Worm (Caenorhabditis elegans) whole organism, L4 larva: Measurements from ENCODE around the gene W05H9.4.

Experiments used
- F10B5.3 ChIP-seq: sonication (generic microtip); optimal IDR thresholded peaks from 2 replicates; lab custom pipeline; 2016; ENCODE audit warnings: mild to moderate bottlenecking, missing genetic modification characterization, missing compliant biosample characterization
- R02D3.7 ChIP-seq: fragments of 150-350 bp; sonication (generic microtip); optimal IDR thresholded peaks from 3 replicates; lab custom pipeline; 2014; ENCODE audit warnings: missing biosample characterization, missing genetic modification characterization
- T20F7.1 ChIP-seq: fragments of 200-800 bp; sonication (Bioruptor generic); optimal IDR thresholded peaks from 2 replicates; lab custom pipeline; 2018; ENCODE audit warnings: mild to moderate bottlenecking, missing genetic modification characterization, missing compliant biosample characterization
- T26A8.4 ChIP-seq: fragments of 200-800 bp; sonication (Bioruptor generic); IDR thresholded peaks from 2 replicates; pipeline ENCODE4 v1.3.6; 2022; ENCODE audit warnings: missing genetic modification characterization, missing compliant biosample characterization
- Y5F2A.4 ChIP-seq: fragments of 200-800 bp; sonication (Bioruptor generic); optimal IDR thresholded peaks from 2 replicates; lab custom pipeline; 2018; ENCODE audit warnings: mild to moderate bottlenecking, missing genetic modification characterization, missing compliant biosample characterization
- aha-1 ChIP-seq: fragments of 150-350 bp; peaks from one replicate; lab custom pipeline; 2014; ENCODE audit warnings: missing biosample characterization, missing genetic modification characterization
- ceh-20 ChIP-seq: fragments of 200-800 bp; sonication (Bioruptor generic); IDR thresholded peaks from 2 replicates; pipeline ENCODE4 v1.3.6; 2022; ENCODE audit warnings: missing genetic modification reagents, missing genetic modification characterization, missing compliant biosample characterization
- ceh-44 ChIP-seq: fragments of 200-800 bp; sonication (Bioruptor generic); IDR thresholded peaks from 2 replicates; pipeline ENCODE4 v1.3.6; 2022; ENCODE audit warnings: missing genetic modification reagents, missing genetic modification characterization, missing compliant biosample characterization
- ceh-82 ChIP-seq: sonication (generic microtip); optimal IDR thresholded peaks from 2 replicates; lab custom pipeline; 2017; ENCODE audit warnings: missing biosample characterization, missing genetic modification characterization
- ces-1 ChIP-seq: fragments of 150-350 bp; sonication (generic microtip); optimal IDR thresholded peaks from 4 replicates; lab custom pipeline; 2014; ENCODE audit warnings: missing biosample characterization, missing genetic modification reagents, missing genetic modification characterization
- cey-2 ChIP-seq: sonication (generic microtip); optimal IDR thresholded peaks from 3 replicates; lab custom pipeline; 2017; ENCODE audit warnings: missing genetic modification characterization, mild to moderate bottlenecking, missing compliant biosample characterization, antibody characterized with exemption, borderline replicate concordance; ENCODE audit not compliant: insufficient read depth
- daf-16 ChIP-seq, 3 experiments: sonication (generic microtip); optimal IDR thresholded peaks; 2 replicates each; lab custom pipeline; 2016 to 2017; ENCODE audit warnings: missing genetic modification characterization in 3 of 3, missing genetic modification reagents in 3 of 3, mild to moderate bottlenecking in 2 of 3, missing compliant biosample characterization in 2 of 3, missing biosample characterization in 1 of 3, moderate library complexity in 1 of 3
- daf-19 ChIP-seq: fragments of 200-800 bp; sonication (Bioruptor generic); conservative IDR thresholded peaks from 2 replicates; pipeline ENCODE4 v1.3.6; 2022; ENCODE audit warnings: missing genetic modification characterization, missing compliant biosample characterization
- dmd-6 ChIP-seq: fragments of 200-800 bp; sonication (Bioruptor generic); IDR thresholded peaks from 2 replicates; pipeline ENCODE4 v1.3.6; 2022; ENCODE audit warnings: missing genetic modification reagents, missing genetic modification characterization, missing compliant biosample characterization
- dmd-9 ChIP-seq: fragments of 200-800 bp; sonication (Bioruptor generic); IDR thresholded peaks from 2 replicates; pipeline ENCODE4 v1.3.6; 2022; ENCODE audit warnings: missing genetic modification reagents, missing genetic modification characterization, missing compliant biosample characterization
- dve-1 ChIP-seq: sonication (generic microtip); optimal IDR thresholded peaks from 2 replicates; lab custom pipeline; 2017; ENCODE audit warnings: antibody characterized with exemption, mild to moderate bottlenecking, missing genetic modification characterization, missing compliant biosample characterization; ENCODE audit not compliant: insufficient read depth
- fos-1 ChIP-seq: fragments of 150-350 bp; optimal IDR thresholded peaks from 2 replicates; lab custom pipeline; 2014; ENCODE audit warnings: missing biosample characterization, missing genetic modification characterization
- gei-8 ChIP-seq: fragments of 200-800 bp; sonication (Bioruptor generic); optimal IDR thresholded peaks from 2 replicates; lab custom pipeline; 2018; ENCODE audit warnings: mild to moderate bottlenecking, missing genetic modification characterization, missing compliant biosample characterization
- hif-1 ChIP-seq, 2 experiments: sonication (generic microtip); optimal IDR thresholded peaks; 2 replicates each; lab custom pipeline; 2016 to 2017; ENCODE audit warnings: missing compliant biosample characterization in 2 of 2, missing genetic modification characterization in 2 of 2, missing genetic modification reagents in 2 of 2, missing genotype in 2 of 2, mild to moderate bottlenecking in 1 of 2
- hlh-11 ChIP-seq: fragments of 200-800 bp; sonication (Bioruptor generic); optimal IDR thresholded peaks from 2 replicates; lab custom pipeline; 2018; ENCODE audit warnings: mild to moderate bottlenecking, missing genetic modification characterization, missing compliant biosample characterization
- hlh-30 ChIP-seq: sonication (generic microtip); optimal IDR thresholded peaks from 2 replicates; lab custom pipeline; 2017; ENCODE audit warnings: antibody characterized with exemption, mild to moderate bottlenecking, missing genetic modification characterization, missing compliant biosample characterization; ENCODE audit not compliant: insufficient read depth
- lsy-2 ChIP-seq, 2 experiments: fragments of 150-350 bp in 1 of 2; sonication (generic microtip) in 1 of 2; optimal IDR thresholded peaks; 2 replicates each; lab custom pipeline; 2014 to 2017; ENCODE audit warnings: missing biosample characterization in 2 of 2, missing genetic modification characterization in 2 of 2
- mdl-1 ChIP-seq, 2 experiments: fragments of 150-350 bp in 1 of 2; sonication (generic microtip) in 1 of 2; optimal IDR thresholded peaks; 2 replicates each; lab custom pipeline; 2014 to 2017; ENCODE audit warnings: missing biosample characterization in 2 of 2, missing genetic modification characterization in 2 of 2
- mdt-29 ChIP-seq: fragments of 200-800 bp; sonication (Bioruptor generic); IDR thresholded peaks from 2 replicates; pipeline ENCODE4 v1.3.6; 2022; ENCODE audit warnings: missing genetic modification reagents, missing genetic modification characterization, missing compliant biosample characterization
- mep-1 ChIP-seq: fragments of 150-350 bp; sonication (generic microtip); optimal IDR thresholded peaks from 3 replicates; lab custom pipeline; 2014; ENCODE audit warnings: missing biosample characterization, missing genetic modification characterization
- mes-2 ChIP-seq: sonication (generic microtip); optimal IDR thresholded peaks from 2 replicates; lab custom pipeline; 2016; ENCODE audit warnings: missing genotype, mild to moderate bottlenecking, missing genetic modification characterization, missing compliant biosample characterization; ENCODE audit not compliant: poor library complexity, severe bottlenecking
- nhr-10 ChIP-seq: fragments of 150-350 bp; optimal IDR thresholded peaks from 2 replicates; lab custom pipeline; 2014; ENCODE audit warnings: missing biosample characterization, missing genetic modification characterization
- nhr-11 ChIP-seq: fragments of 150-350 bp; optimal IDR thresholded peaks from 2 replicates; lab custom pipeline; 2014; ENCODE audit warnings: missing biosample characterization, missing genetic modification characterization
- nhr-237 ChIP-seq: sonication (generic microtip); optimal IDR thresholded peaks from 2 replicates; lab custom pipeline; 2017; ENCODE audit warnings: missing biosample characterization, missing genetic modification characterization
- nhr-28 ChIP-seq: fragments of 150-350 bp; optimal IDR thresholded peaks from 2 replicates; lab custom pipeline; 2014; ENCODE audit warnings: missing biosample characterization, missing genetic modification characterization
- nhr-42 ChIP-seq: fragments of 200-800 bp; sonication (Bioruptor generic); IDR thresholded peaks from 2 replicates; pipeline ENCODE4 v1.3.6; 2022; ENCODE audit warnings: missing genetic modification characterization, missing compliant biosample characterization
- nhr-48 ChIP-seq: sonication (generic microtip); optimal IDR thresholded peaks from 2 replicates; lab custom pipeline; 2016; ENCODE audit warnings: mild to moderate bottlenecking, missing genetic modification characterization, missing compliant biosample characterization
- nhr-77 ChIP-seq: fragments of 150-350 bp; optimal IDR thresholded peaks from 2 replicates; lab custom pipeline; 2014; ENCODE audit warnings: missing biosample characterization, missing genetic modification characterization
- pha-4 ChIP-seq, 2 experiments: fragments of 150-350 bp in 1 of 2; fragments of 200-800 bp in 1 of 2; sonication (Bioruptor generic) in 1 of 2; IDR thresholded peaks in 1 of 2; optimal IDR thresholded peaks in 1 of 2; 2 replicates each; pipeline versions ENCODE4 v1.3.6 to Lab custom; 2014 to 2022; ENCODE audit warnings: missing genetic modification characterization in 2 of 2, missing genetic modification reagents in 2 of 2, missing biosample characterization in 1 of 2, missing compliant biosample characterization in 1 of 2
- php-3 ChIP-seq: fragments of 200-800 bp; sonication (Bioruptor generic); IDR thresholded peaks from 2 replicates; pipeline ENCODE4 v1.3.6; 2022; ENCODE audit warnings: missing genetic modification reagents, missing genetic modification characterization, missing compliant biosample characterization
- pqm-1 ChIP-seq: sonication (generic microtip); optimal IDR thresholded peaks from 2 replicates; lab custom pipeline; 2017; ENCODE audit warnings: missing biosample characterization, missing genetic modification characterization
- rbr-2 ChIP-seq: sonication (generic microtip); optimal IDR thresholded peaks from 2 replicates; lab custom pipeline; 2016; ENCODE audit warnings: missing genotype, missing genetic modification characterization, missing compliant biosample characterization
- sdz-12 ChIP-seq: fragments of 200-800 bp; sonication (Bioruptor generic); optimal IDR thresholded peaks from 2 replicates; lab custom pipeline; 2018; ENCODE audit warnings: mild to moderate bottlenecking, missing genetic modification characterization, missing compliant biosample characterization
- set-16 ChIP-seq: fragments of 200-800 bp; sonication (Bioruptor generic); IDR thresholded peaks from 2 replicates; pipeline ENCODE4 v1.3.6; 2022; ENCODE audit warnings: missing genetic modification reagents, missing genetic modification characterization, missing compliant biosample characterization
- skn-1 ChIP-seq: fragments of 150-350 bp; optimal IDR thresholded peaks from 2 replicates; lab custom pipeline; 2014; ENCODE audit warnings: missing biosample characterization, missing genetic modification characterization
- tra-1 ChIP-seq: fragments of 200-800 bp; sonication (Bioruptor generic); IDR thresholded peaks from 2 replicates; pipeline ENCODE4 v1.3.6; 2022; ENCODE audit warnings: missing genetic modification reagents, missing genetic modification characterization, missing compliant biosample characterization
- unc-130 ChIP-seq: sonication (generic microtip); optimal IDR thresholded peaks from 2 replicates; lab custom pipeline; 2016; ENCODE audit warnings: missing genetic modification reagents, missing genetic modification characterization, missing compliant biosample characterization
- unc-62 ChIP-seq, 3 experiments: fragments of 150-350 bp in 1 of 3; sonication (generic microtip); optimal IDR thresholded peaks in 2 of 3; peaks in 1 of 3; 1 replicate in 1 of 3; 2 replicates in 2 of 3; lab custom pipeline; 2014 to 2017; ENCODE audit warnings: missing biosample characterization in 3 of 3, missing genetic modification characterization in 3 of 3, missing genetic modification reagents in 3 of 3, missing genotype in 1 of 3
- ztf-7 ChIP-seq: fragments of 150-350 bp; optimal IDR thresholded peaks from 2 replicates; lab custom pipeline; 2014; ENCODE audit warnings: missing biosample characterization, missing genetic modification characterization

The W05H9.4 gene

DNA sequence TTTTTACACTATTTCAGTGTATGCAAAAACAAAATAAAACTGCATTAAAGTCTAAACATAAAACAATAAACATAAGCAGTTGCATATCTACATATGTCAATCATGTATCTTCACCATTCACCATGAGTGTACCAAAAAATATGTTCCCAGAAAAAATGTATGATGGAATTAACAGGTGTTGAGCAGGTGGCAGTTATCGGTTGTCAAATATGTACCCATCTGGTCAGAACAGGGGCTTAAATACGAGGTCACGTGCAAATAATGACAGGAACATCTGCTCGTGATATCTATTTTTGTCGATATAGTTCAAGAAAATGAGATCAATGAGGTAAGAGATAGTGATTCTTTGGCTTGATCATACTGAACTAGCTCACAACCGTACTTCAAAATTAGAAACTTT is 4.4 kb upstream of the W05H9.4 start (continued):
- TF ChIP-seq set-16 (GFP tag; lab: Robert Waterston, UW) (no peak), gei-8 (GFP tag; lab: Kevin White, UChicago) (no peak), cey-2 (no peak), nhr-28 (tag; lab: Kevin White, UChicago) (no peak), daf-16 (GFP tag; optimal IDR thresholded peaks at IDR 0.05; lab: Kevin White, UChicago) (peak in 1 of 2 experiments; percentile 3), daf-16 (tag; optimal IDR thresholded peaks at IDR 0.05; lab: Kevin White, UChicago) (no peak), nhr-11 (tag; lab: Kevin White, UChicago) (peak; percentile 14), mdl-1 (tag; optimal IDR thresholded peaks at IDR 0.05; lab: Kevin White, UChicago) (no peak), nhr-42 (GFP tag; lab: Robert Waterston, UW) (no peak)
- TF ChIP-seq, all 104 proteins: peak for 5

DNA sequence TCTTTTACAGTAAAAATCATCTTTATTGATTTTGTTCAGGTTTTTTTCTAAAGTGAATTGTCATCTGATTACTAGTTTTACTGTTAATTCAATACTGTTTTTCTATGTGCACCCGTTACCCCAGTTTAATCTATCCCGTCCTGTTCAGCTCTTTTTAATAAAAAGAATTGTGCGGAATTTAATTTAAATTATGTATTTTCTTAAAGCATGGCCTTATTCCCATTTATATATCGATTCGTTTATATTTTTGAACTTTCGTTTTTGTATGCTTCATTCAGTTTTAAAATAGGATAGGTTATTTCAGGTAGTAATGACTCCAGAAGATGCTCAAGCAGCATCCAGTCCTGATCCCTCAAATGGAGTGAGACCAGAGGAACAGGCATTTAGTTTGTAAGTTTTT is 3.3 kb downstream of the W05H9.4 start, which contains the start of gene W05H9.2:
TSS of gene W05H9.2 (plus strand) at position 301 of the 400 bp plus-strand sequence.
- no peak for TF ChIP-seq ceh-20 (GFP tag; lab: Robert Waterston, UW)
- TF ChIP-seq T20F7.1: no peak
- TF ChIP-seq daf-19 (GFP tag; lab: Robert Waterston, UW): no peak
- no peak for TF ChIP-seq pha-4 (GFP tag; IDR thresholded peaks at IDR 0.05; lab: Robert Waterston, UW)
- no peak for TF ChIP-seq pha-4 (tag; optimal IDR thresholded peaks at IDR 0.05; lab: Kevin White, UChicago)
- TF ChIP-seq, all 104 proteins: peak for 0

DNA sequence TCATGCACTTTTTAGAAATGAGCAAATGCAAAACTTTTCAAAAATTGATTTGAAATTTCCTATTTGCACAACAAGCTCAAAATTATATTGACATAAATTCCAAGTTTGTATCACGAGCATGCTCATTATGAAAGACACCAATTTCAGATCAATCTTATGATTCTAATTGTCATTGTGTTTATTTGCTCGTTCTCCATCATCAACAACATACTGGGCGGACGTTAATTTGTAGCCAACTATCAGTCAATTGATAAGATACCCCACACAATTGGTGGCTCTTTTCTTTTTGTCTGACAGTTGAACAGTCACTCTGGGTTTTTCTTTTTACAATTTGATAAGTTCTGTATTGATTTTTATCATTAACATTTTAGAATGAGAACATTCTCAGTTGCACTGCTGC is 8.3 kb downstream of the W05H9.4 start, which contains the start of gene lro-1:
TSS of gene lro-1 (plus strand) at position 372 of the 400 bp plus-strand sequence.
- TF ChIP-seq T20F7.1: peak; percentile 56
- TF ChIP-seq nhr-48: peak; percentile 54
- TF ChIP-seq ceh-82 (tag; lab: Kevin White, UChicago): no peak
- no peak for TF ChIP-seq dmd-9 (GFP tag; lab: Robert Waterston, UW)
- TF ChIP-seq ceh-44 (GFP tag; lab: Robert Waterston, UW): no peak
- TF ChIP-seq ces-1: no peak
- no peak for TF ChIP-seq unc-130 (GFP tag; lab: Kevin White, UChicago)
- peak in 1 of 2 experiments; percentile 49 for TF ChIP-seq hif-1 (tag; optimal IDR thresholded peaks at IDR 0.05; lab: Kevin White, UChicago)
- TF ChIP-seq hlh-11 (tag; lab: Kevin White, UChicago): peak; percentile 89
- peak; percentile 90 for TF ChIP-seq dmd-6 (GFP tag; lab: Robert Waterston, UW)
- TF ChIP-seq rbr-2: no peak
- TF ChIP-seq aha-1 (tag; lab: Kevin White, UChicago): peak; percentile 10
- TF ChIP-seq nhr-77 (tag; lab: Kevin White, UChicago): peak; percentile 70
- TF ChIP-seq tra-1 (GFP tag; lab: Robert Waterston, UW): 0 out of 2 replicates have a peak, but pooled peaks have one; percentile 49
- no peak for TF ChIP-seq skn-1
- no peak for TF ChIP-seq sdz-12
- peak in 1 of 2 experiments; percentile 66 for TF ChIP-seq unc-62 (GFP tag; optimal IDR thresholded peaks at IDR 0.05 in 1 of 2; lab: Kevin White, UChicago)
- no peak for TF ChIP-seq unc-62 (tag; optimal IDR thresholded peaks at IDR 0.05; lab: Kevin White, UChicago)
- TF ChIP-seq R02D3.7 (tag; lab: Kevin White, UChicago): no peak
- no peak for TF ChIP-seq mdl-1 (tag; optimal IDR thresholded peaks at IDR 0.05; lab: Kevin White, UChicago)
- TF ChIP-seq nhr-28 (tag; lab: Kevin White, UChicago): peak; percentile 94
- TF ChIP-seq dve-1: peak; percentile 94
- TF ChIP-seq lsy-2 (tag; optimal IDR thresholded peaks at IDR 0.05; lab: Kevin White, UChicago): peak in 1 of 2 experiments; percentile 17
- TF ChIP-seq hlh-30 (tag; lab: Kevin White, UChicago): peak; percentile 76
- TF ChIP-seq pqm-1 (tag; lab: Kevin White, UChicago): peak; percentile 93
- no peak for TF ChIP-seq Y5F2A.4 (GFP tag; lab: Kevin White, UChicago)
- no peak for TF ChIP-seq F10B5.3 (tag; lab: Kevin White, UChicago)
- TF ChIP-seq nhr-237 (tag; lab: Kevin White, UChicago): no peak
- TF ChIP-seq mes-2: no peak
- 0 out of 2 replicates have a peak, but pooled peaks have one; percentile 11 for TF ChIP-seq T26A8.4
- peak; percentile 50 for TF ChIP-seq mep-1
- TF ChIP-seq mdt-29: 0 out of 2 replicates have a peak, but pooled peaks have one; percentile 15
- TF ChIP-seq daf-16 (GFP tag; optimal IDR thresholded peaks at IDR 0.05; lab: Kevin White, UChicago): peak in 1 of 2 experiments; percentile 85
- peak; percentile 99 for TF ChIP-seq daf-16 (tag; optimal IDR thresholded peaks at IDR 0.05; lab: Kevin White, UChicago)
- TF ChIP-seq php-3 (GFP tag; lab: Robert Waterston, UW): peak; percentile 88
- no peak for TF ChIP-seq fos-1
- TF ChIP-seq nhr-10: peak; percentile 30
- TF ChIP-seq ztf-7 (tag; lab: Kevin White, UChicago): peak; percentile 50
